Fruit fly (Drosophila melanogaster): ENCODE results near the gene gnu.

The gnu gene

dm6 chr3L:14756724-14757463 is 46.3 kb downstream of the gnu start (continued):
- peak; percentile 81 for TF ChIP-seq dimm (GFP tag; IDR thresholded peaks at IDR 0.05)
- TF ChIP-seq klu (GFP tag; IDR thresholded peaks at IDR 0.05), result peak; percentile 84
- 0 out of 2 replicates have a peak, but pooled peaks have one; percentile 6 for TF ChIP-seq CG13287 (GFP tag; IDR thresholded peaks at IDR 0.05; ENCODE audit: partially characterized antibody)
- TF ChIP-seq Stat92E (GFP tag; optimal IDR thresholded peaks at IDR 0.05), result no peak
- TF ChIP-seq sug (tag; optimal IDR thresholded peaks at IDR 0.05), result peak; percentile 72
- TF ChIP-seq zfh1 (GFP tag; IDR thresholded peaks at IDR 0.05), result peak; percentile 92
- TF ChIP-seq sqz (GFP tag; optimal IDR thresholded peaks at IDR 0.05), result peak; percentile 39
- TF ChIP-seq sr (GFP tag; IDR thresholded peaks at IDR 0.05), result peak; percentile 57
- peak; percentile 80 for TF ChIP-seq CG1233 (GFP tag; optimal IDR thresholded peaks at IDR 0.05)
- peak; percentile 84 for TF ChIP-seq ems (GFP tag; optimal IDR thresholded peaks at IDR 0.05)
- peak; percentile 97 for TF ChIP-seq Antp (GFP tag; optimal IDR thresholded peaks at IDR 0.05)
- TF ChIP-seq CG6854 (GFP tag; optimal IDR thresholded peaks at IDR 0.05), result peak; percentile 78
- peak in 1 of 3 experiments; percentile 63 for TF ChIP-seq lola (GFP tag; optimal IDR thresholded peaks at IDR 0.05)
- TF ChIP-seq hth (optimal IDR thresholded peaks at IDR 0.05), result no peak
- peak; percentile 93 for TF ChIP-seq CG13624 (GFP tag; optimal IDR thresholded peaks at IDR 0.05)
- peak; percentile 93 for TF ChIP-seq dysf (GFP tag; IDR thresholded peaks at IDR 0.05)
- TF ChIP-seq CG7372 (GFP tag; IDR thresholded peaks at IDR 0.05), result peak; percentile 89
- TF ChIP-seq Fer2 (tag; optimal IDR thresholded peaks at IDR 0.05), result peak; percentile 73
- peak; percentile 52 for TF ChIP-seq HLHmδ (GFP tag; optimal IDR thresholded peaks at IDR 0.05)
- peak; percentile 93 for TF ChIP-seq CG10321 (GFP tag; IDR thresholded peaks at IDR 0.05)
- TF ChIP-seq salm (tag; optimal IDR thresholded peaks at IDR 0.05), result peak; percentile 60
- peak; percentile 76 for TF ChIP-seq ssp (GFP tag; IDR thresholded peaks at IDR 0.05)
- peak; percentile 87 for TF ChIP-seq CG11695 (GFP tag; IDR thresholded peaks at IDR 0.05)
- peak; percentile 85; the same call in 2 of the 3 replicates for TF ChIP-seq gce (GFP tag; IDR thresholded peaks at IDR 0.05)
- peak; percentile 88 for TF ChIP-seq scrt (GFP tag; optimal IDR thresholded peaks at IDR 0.05)
- peak; percentile 37; the same call in 1 of the 3 replicates for TF ChIP-seq CG6791 (GFP tag; IDR thresholded peaks at IDR 0.05; ENCODE audit: partially characterized antibody)
- TF ChIP-seq CG6654 (GFP tag; optimal IDR thresholded peaks at IDR 0.05), result peak; percentile 73
- TF ChIP-seq dm (GFP tag; optimal IDR thresholded peaks at IDR 0.05), result peak; percentile 76
- TF ChIP-seq Xbp1 (GFP tag; optimal IDR thresholded peaks at IDR 0.05), result peak; percentile 91
- TF ChIP-seq slp2 (GFP tag; optimal IDR thresholded peaks at IDR 0.05), result peak; percentile 89
- TF ChIP-seq cad (GFP tag; optimal IDR thresholded peaks at IDR 0.05), result peak; percentile 27
- TF ChIP-seq grn (GFP tag; optimal IDR thresholded peaks at IDR 0.05), result no peak
- peak; percentile 94 for TF ChIP-seq ind (GFP tag; optimal IDR thresholded peaks at IDR 0.05)
- peak; percentile 96 for TF ChIP-seq ci (GFP tag; IDR thresholded peaks at IDR 0.05)
- peak; percentile 81 for TF ChIP-seq corto (GFP tag; optimal IDR thresholded peaks at IDR 0.05)
- peak; percentile 66 for TF ChIP-seq en (GFP tag; optimal IDR thresholded peaks at IDR 0.05)
- peak; percentile 81 for TF ChIP-seq ap (GFP tag; IDR thresholded peaks at IDR 0.05)
- peak; percentile 89 for TF ChIP-seq Mrtf (GFP tag; IDR thresholded peaks at IDR 0.05)
- peak; percentile 90 for TF ChIP-seq CG2678 (tag; optimal IDR thresholded peaks at IDR 0.05)
- TF ChIP-seq H2.0 (GFP tag; IDR thresholded peaks at IDR 0.05), result peak; percentile 88
- TF ChIP-seq CG12071 (GFP tag; optimal IDR thresholded peaks at IDR 0.05), result peak; percentile 84
- TF ChIP-seq CG8478 (optimal IDR thresholded peaks at IDR 0.05), result peak; percentile 35
- peak; percentile 97 for TF ChIP-seq CG17385 (GFP tag; optimal IDR thresholded peaks at IDR 0.05)
- TF ChIP-seq lmd (GFP tag; IDR thresholded peaks at IDR 0.05), result peak; percentile 93
- TF ChIP-seq CG6175 (GFP tag; IDR thresholded peaks at IDR 0.05), result peak; percentile 85
- TF ChIP-seq CG11093 (GFP tag; IDR thresholded peaks at IDR 0.05), result peak; percentile 85; the same call in 2 of the 3 replicates
- peak; percentile 85 for TF ChIP-seq CG31224 (GFP tag; IDR thresholded peaks at IDR 0.05)
- TF ChIP-seq Awh (GFP tag; IDR thresholded peaks at IDR 0.05), result peak; percentile 85
- TF ChIP-seq lov (optimal IDR thresholded peaks at IDR 0.05), result no peak
- peak; percentile 85; the same call in 2 of the 3 replicates for TF ChIP-seq lov (GFP tag; IDR thresholded peaks at IDR 0.05)

All from whole organism, embryonic.